Worm (Caenorhabditis elegans) whole organism, young adult: ENCODE results near the gene best-23.

ENCODE experiments used
- B0019.2 ChIP-seq: fragments of 200-800 bp; sonication (Bioruptor generic); conservative IDR thresholded peaks from 2 replicates; pipeline ENCODE4 v1.3.6; 2022; ENCODE audit warnings: missing genetic modification reagents, missing genetic modification characterization, missing compliant biosample characterization
- B0035.1 ChIP-seq: sonication (generic microtip); optimal IDR thresholded peaks from 2 replicates; lab custom pipeline; 2016; ENCODE audit warnings: missing genetic modification characterization, mild to moderate bottlenecking, missing compliant biosample characterization, missing genotype, missing genetic modification reagents
- B0261.1 ChIP-seq: sonication (generic microtip); optimal IDR thresholded peaks from 2 replicates; lab custom pipeline; 2016; ENCODE audit warnings: mild to moderate bottlenecking, missing genetic modification characterization, moderate library complexity, missing compliant biosample characterization
- F37B4.10 ChIP-seq: fragments of 200-800 bp; sonication (Bioruptor generic); IDR thresholded peaks from 2 replicates; pipeline ENCODE4 v1.3.6; 2022; ENCODE audit warnings: missing genetic modification characterization, missing compliant biosample characterization
- F39B2.1 ChIP-seq: fragments of 200-800 bp; sonication (Bioruptor generic); IDR thresholded peaks from 2 replicates; pipeline ENCODE4 v1.3.6; 2022; ENCODE audit warnings: missing genetic modification reagents, missing genetic modification characterization, missing compliant biosample characterization
- F49E8.2 ChIP-seq: sonication (generic microtip); optimal IDR thresholded peaks from 3 replicates; lab custom pipeline; 2017; ENCODE audit warnings: missing genetic modification characterization, mild to moderate bottlenecking, missing compliant biosample characterization, antibody characterized with exemption, moderate library complexity; ENCODE audit not compliant: insufficient read depth
- F55B11.4 ChIP-seq: sonication (generic microtip); optimal IDR thresholded peaks from 2 replicates; lab custom pipeline; 2016; ENCODE audit warnings: missing compliant biosample characterization, missing genetic modification characterization, borderline replicate concordance; ENCODE audit not compliant: insufficient read depth
- T07F8.4 ChIP-seq: sonication (generic microtip); optimal IDR thresholded peaks from 2 replicates; lab custom pipeline; 2016; ENCODE audit warnings: mild to moderate bottlenecking, missing genetic modification characterization, moderate library complexity, missing compliant biosample characterization
- Y95B8A.8 ChIP-seq: fragments of 200-800 bp; sonication (Bioruptor generic); IDR thresholded peaks from 2 replicates; pipeline ENCODE4 v1.3.6; 2022; ENCODE audit warnings: missing genetic modification reagents, missing genetic modification characterization, missing compliant biosample characterization
- ZK185.1 ChIP-seq: sonication (generic microtip); optimal IDR thresholded peaks from 2 replicates; lab custom pipeline; 2016; ENCODE audit warnings: mild to moderate bottlenecking, missing genetic modification characterization, missing compliant biosample characterization; ENCODE audit not compliant: poor library complexity, severe bottlenecking
- attf-3 ChIP-seq: fragments of 200-800 bp; sonication (Bioruptor generic); conservative IDR thresholded peaks from 2 replicates; pipeline ENCODE4 v1.3.6; 2022; ENCODE audit warnings: missing genetic modification reagents, missing genetic modification characterization, missing compliant biosample characterization
- bed-1 ChIP-seq: fragments of 200-800 bp; sonication (Bioruptor generic); IDR thresholded peaks from 2 replicates; pipeline ENCODE4 v1.3.6; 2022; ENCODE audit warnings: missing genetic modification reagents, missing genetic modification characterization, missing compliant biosample characterization
- cebp-1 ChIP-seq, 2 experiments: fragments of 200-800 bp in 1 of 2; sonication (Bioruptor generic) in 1 of 2; sonication (generic microtip) in 1 of 2; IDR thresholded peaks in 1 of 2; optimal IDR thresholded peaks in 1 of 2; 2 replicates each; pipeline versions ENCODE4 v1.3.6 to Lab custom; 2017 to 2022; ENCODE audit warnings: missing compliant biosample characterization in 2 of 2, missing genetic modification characterization in 2 of 2, mild to moderate bottlenecking in 1 of 2, missing genetic modification reagents in 1 of 2, moderate library complexity in 1 of 2
- cebp-2 ChIP-seq: fragments of 200-800 bp; sonication (Bioruptor generic); IDR thresholded peaks from 2 replicates; pipeline ENCODE4 v1.3.6; 2022; ENCODE audit warnings: missing genetic modification characterization, missing compliant biosample characterization
- dpff-1 ChIP-seq: sonication (generic microtip); optimal IDR thresholded peaks from 2 replicates; lab custom pipeline; 2017; ENCODE audit warnings: mild to moderate bottlenecking, missing genetic modification characterization, missing compliant biosample characterization
- egrh-3 ChIP-seq: fragments of 200-800 bp; sonication (Bioruptor generic); IDR thresholded peaks from 2 replicates; pipeline ENCODE4 v1.3.6; 2022; ENCODE audit warnings: missing genetic modification reagents, missing genetic modification characterization, missing compliant biosample characterization
- hlh-26 ChIP-seq: fragments of 200-800 bp; sonication (Bioruptor generic); conservative IDR thresholded peaks from 2 replicates; pipeline ENCODE4 v1.3.6; 2022; ENCODE audit warnings: missing genetic modification reagents, missing genetic modification characterization, missing compliant biosample characterization
- hmg-1.2 ChIP-seq: fragments of 200-800 bp; sonication (Bioruptor generic); IDR thresholded peaks from 2 replicates; pipeline ENCODE4 v1.3.6; 2022; ENCODE audit warnings: missing genetic modification reagents, missing genetic modification characterization, missing compliant biosample characterization
- let-607 ChIP-seq, 2 experiments: fragments of 200-800 bp in 1 of 2; sonication (Bioruptor generic) in 1 of 2; sonication (generic microtip) in 1 of 2; optimal IDR thresholded peaks; 2 replicates each; lab custom pipeline; 2016 to 2018; ENCODE audit warnings: mild to moderate bottlenecking in 2 of 2, missing compliant biosample characterization in 2 of 2, missing genetic modification characterization in 2 of 2, moderate library complexity in 2 of 2, missing genotype in 1 of 2
- lin-26 ChIP-seq: fragments of 200-800 bp; sonication (Bioruptor generic); IDR thresholded peaks from 2 replicates; pipeline ENCODE4 v1.3.6; 2022; ENCODE audit warnings: missing genetic modification reagents, missing genetic modification characterization, missing compliant biosample characterization
- lin-40 ChIP-seq: sonication (generic microtip); optimal IDR thresholded peaks from 2 replicates; lab custom pipeline; 2016; ENCODE audit warnings: missing genetic modification characterization, mild to moderate bottlenecking, missing compliant biosample characterization, missing genotype, missing genetic modification reagents
- lin-54 ChIP-seq: fragments of 200-800 bp; sonication (Bioruptor generic); optimal IDR thresholded peaks from 2 replicates; lab custom pipeline; 2018; ENCODE audit warnings: mild to moderate bottlenecking, missing genetic modification characterization, missing compliant biosample characterization
- lir-1 ChIP-seq: fragments of 200-800 bp; sonication (Bioruptor generic); conservative IDR thresholded peaks from 2 replicates; pipeline ENCODE4 v1.3.6; 2022; ENCODE audit warnings: missing genetic modification reagents, missing genetic modification characterization, missing compliant biosample characterization
- madf-6 ChIP-seq: fragments of 200-800 bp; sonication (Bioruptor generic); IDR thresholded peaks from 2 replicates; pipeline ENCODE4 v1.3.6; 2022; ENCODE audit warnings: missing genetic modification reagents, missing genetic modification characterization, missing compliant biosample characterization
- nfya-1 ChIP-seq: sonication (generic microtip); optimal IDR thresholded peaks from 2 replicates; lab custom pipeline; 2017; ENCODE audit warnings: antibody characterized with exemption, missing compliant biosample characterization, missing genetic modification characterization, borderline replicate concordance; ENCODE audit not compliant: insufficient read depth
- nfya-2 ChIP-seq: fragments of 200-800 bp; sonication (Bioruptor generic); IDR thresholded peaks from 2 replicates; pipeline ENCODE4 v1.3.6; 2022; ENCODE audit warnings: missing genetic modification reagents, missing genetic modification characterization, missing compliant biosample characterization
- nfyb-1 ChIP-seq: fragments of 200-800 bp; sonication (Bioruptor generic); IDR thresholded peaks from 2 replicates; pipeline ENCODE4 v1.3.6; 2022; ENCODE audit warnings: missing genetic modification reagents, missing genetic modification characterization, missing compliant biosample characterization
- nhr-179 ChIP-seq: sonication (generic microtip); optimal IDR thresholded peaks from 2 replicates; lab custom pipeline; 2016; ENCODE audit warnings: mild to moderate bottlenecking, missing genetic modification characterization, missing compliant biosample characterization
- nhr-90 ChIP-seq: sonication (generic microtip); optimal IDR thresholded peaks from 2 replicates; lab custom pipeline; 2016; ENCODE audit warnings: missing genotype, mild to moderate bottlenecking, missing genetic modification characterization, missing compliant biosample characterization
- pbrm-1 ChIP-seq: fragments of 200-800 bp; sonication (Bioruptor generic); IDR thresholded peaks from 2 replicates; pipeline ENCODE4 v1.3.6; 2022; ENCODE audit warnings: missing genetic modification reagents, missing genetic modification characterization, missing compliant biosample characterization
- pha-4 ChIP-seq: fragments of 150-350 bp; sonication (generic microtip); optimal IDR thresholded peaks from 2 replicates; lab custom pipeline; 2014; ENCODE audit warnings: missing biosample characterization, missing genetic modification reagents, missing genetic modification characterization
- rec-8 ChIP-seq, 2 experiments: sonication (generic microtip); optimal IDR thresholded peaks; 2 replicates each; lab custom pipeline; 2016; ENCODE audit warnings: mild to moderate bottlenecking in 2 of 2, missing genetic modification characterization in 2 of 2, missing genetic modification reagents in 2 of 2, missing genotype in 2 of 2, missing biosample characterization in 1 of 2, missing compliant biosample characterization in 1 of 2, moderate library complexity in 1 of 2
- snpc-3.4 ChIP-seq: sonication (generic microtip); optimal IDR thresholded peaks from 2 replicates; lab custom pipeline; 2017; ENCODE audit warnings: missing genetic modification characterization, mild to moderate bottlenecking, missing compliant biosample characterization, antibody characterized with exemption, moderate library complexity, missing genotype, missing genetic modification reagents
- somi-1 ChIP-seq: fragments of 200-800 bp; sonication (Bioruptor generic); optimal IDR thresholded peaks from 2 replicates; lab custom pipeline; 2018; ENCODE audit warnings: mild to moderate bottlenecking, missing genetic modification characterization, missing compliant biosample characterization
- tbx-9 ChIP-seq: sonication (generic microtip); optimal IDR thresholded peaks from 2 replicates; lab custom pipeline; 2016; ENCODE audit warnings: borderline replicate concordance, missing genetic modification characterization, inconsistent platforms, missing compliant biosample characterization
- unc-130 ChIP-seq: sonication (generic microtip); optimal IDR thresholded peaks from 2 replicates; lab custom pipeline; 2016; ENCODE audit warnings: missing genetic modification reagents, missing genetic modification characterization, missing compliant biosample characterization
- xnd-1 ChIP-seq: sonication (generic microtip); optimal IDR thresholded peaks from 2 replicates; lab custom pipeline; 2016; ENCODE audit warnings: missing genotype, missing genetic modification reagents, missing genetic modification characterization, missing compliant biosample characterization
- zim-3 ChIP-seq: sonication (generic microtip); optimal IDR thresholded peaks from 2 replicates; lab custom pipeline; 2017; ENCODE audit warnings: mild to moderate bottlenecking, missing genetic modification characterization, moderate library complexity, missing compliant biosample characterization
- ztf-18 ChIP-seq: sonication (generic microtip); optimal IDR thresholded peaks from 2 replicates; lab custom pipeline; 2016; ENCODE audit warnings: missing genotype, mild to moderate bottlenecking, missing genetic modification characterization, missing compliant biosample characterization
- ztf-26 ChIP-seq: sonication (generic microtip); optimal IDR thresholded peaks from 2 replicates; lab custom pipeline; 2017; ENCODE audit warnings: missing genetic modification characterization, missing compliant biosample characterization
- ztf-3 ChIP-seq: fragments of 200-800 bp; sonication (Bioruptor generic); optimal IDR thresholded peaks from 2 replicates; lab custom pipeline; 2018; ENCODE audit warnings: mild to moderate bottlenecking, missing genetic modification characterization, missing compliant biosample characterization

best-23 gene

DNA sequence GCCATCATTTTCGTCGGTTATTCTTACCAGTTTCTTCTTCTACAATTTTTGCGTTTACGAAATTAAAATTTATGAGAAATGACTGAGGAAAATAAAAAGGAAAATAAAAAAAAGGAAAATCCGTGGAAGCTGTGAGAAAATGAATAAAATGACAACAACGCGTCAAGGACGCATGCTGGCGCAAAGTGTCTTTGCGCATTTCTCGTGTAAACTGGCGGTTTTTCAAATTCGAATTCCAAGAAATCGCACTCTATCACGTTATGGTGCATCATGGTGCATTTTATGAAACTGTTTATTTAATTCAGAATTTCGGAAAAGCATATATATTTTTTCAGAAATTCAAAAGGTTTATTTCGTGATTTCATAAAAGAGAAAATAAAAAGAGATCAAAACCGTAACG is 37.8 kb upstream of the best-23 start, which contains the start of gene dbt-1 (continued):
- TF ChIP-seq B0261.1 (tag; lab: Kevin White, UChicago): no peak
- TF ChIP-seq xnd-1 (tag; lab: Kevin White, UChicago): peak; percentile 40
- no peak for TF ChIP-seq snpc-3.4
- no peak for TF ChIP-seq hlh-26 (GFP tag; lab: Robert Waterston, UW)
- no peak for TF ChIP-seq cebp-2 (GFP tag; lab: Robert Waterston, UW)
- TF ChIP-seq madf-6 (GFP tag; lab: Robert Waterston, UW): no peak
- no peak for TF ChIP-seq B0035.1
- no peak for TF ChIP-seq nhr-179 (tag; lab: Kevin White, UChicago)
- TF ChIP-seq ZK185.1 (tag; lab: Kevin White, UChicago): peak; percentile 58
- no peak for TF ChIP-seq egrh-3 (GFP tag; lab: Robert Waterston, UW)
- no peak for TF ChIP-seq F37B4.10 (GFP tag; lab: Robert Waterston, UW)
- TF ChIP-seq hmg-1.2 (GFP tag; lab: Robert Waterston, UW): 0 out of 2 replicates have a peak, but pooled peaks have one; percentile 29
- no peak for TF ChIP-seq lir-1 (GFP tag; lab: Robert Waterston, UW)
- no peak for TF ChIP-seq F39B2.1 (GFP tag; lab: Robert Waterston, UW)
- peak; percentile 95 for TF ChIP-seq ztf-18 (tag; lab: Kevin White, UChicago)
- no peak for TF ChIP-seq F49E8.2 (tag; lab: Kevin White, UChicago)
- TF ChIP-seq nfya-2 (GFP tag; lab: Robert Waterston, UW): no peak
- no peak for TF ChIP-seq T07F8.4
- TF ChIP-seq unc-130 (GFP tag; lab: Kevin White, UChicago): no peak
- no peak for TF ChIP-seq bed-1
- no peak for TF ChIP-seq somi-1 (GFP tag; lab: Kevin White, UChicago)
- TF ChIP-seq attf-3 (GFP tag; lab: Robert Waterston, UW): 0 out of 2 replicates have a peak, but pooled peaks have one; percentile 24
- no peak for TF ChIP-seq F55B11.4
- TF ChIP-seq tbx-9 (tag; lab: Kevin White, UChicago): no peak
- TF ChIP-seq cebp-1 (GFP tag; IDR thresholded peaks at IDR 0.05; lab: Robert Waterston, UW): no peak
- TF ChIP-seq cebp-1 (tag; optimal IDR thresholded peaks at IDR 0.05; lab: Kevin White, UChicago): no peak
- no peak for TF ChIP-seq nhr-90 (tag; lab: Kevin White, UChicago)
- TF ChIP-seq pha-4 (tag; lab: Kevin White, UChicago): no peak
- TF ChIP-seq dpff-1: no peak
- no peak for TF ChIP-seq zim-3 (tag; lab: Kevin White, UChicago)
- peak; percentile 75 for TF ChIP-seq lin-40 (tag; lab: Kevin White, UChicago)
- TF ChIP-seq lin-26: no peak
- TF ChIP-seq rec-8 (tag; optimal IDR thresholded peaks at IDR 0.05; lab: Kevin White, UChicago): no peak
- no peak for TF ChIP-seq Y95B8A.8
- TF ChIP-seq B0019.2 (GFP tag; lab: Robert Waterston, UW): no peak
- TF ChIP-seq lin-54 (GFP tag; lab: Kevin White, UChicago): peak; percentile 95
- TF ChIP-seq pbrm-1 (GFP tag; lab: Robert Waterston, UW): no peak
- TF ChIP-seq nfya-1 (tag; lab: Kevin White, UChicago): no peak
- no peak for TF ChIP-seq ztf-26
- TF ChIP-seq nfyb-1: no peak
- peak in 1 of 2 experiments; percentile 10 for TF ChIP-seq let-607 (tag; optimal IDR thresholded peaks at IDR 0.05; lab: Kevin White, UChicago)
- TF ChIP-seq ztf-3 (GFP tag; lab: Kevin White, UChicago): no peak
- TF ChIP-seq, all 124 proteins: peak for 19
